Worm (Caenorhabditis elegans): Measurements from ENCODE around the gene srz-9.
A peak's percentile ranks its signal among the peaks of the same experiment; 100 is the strongest.

DNA sequence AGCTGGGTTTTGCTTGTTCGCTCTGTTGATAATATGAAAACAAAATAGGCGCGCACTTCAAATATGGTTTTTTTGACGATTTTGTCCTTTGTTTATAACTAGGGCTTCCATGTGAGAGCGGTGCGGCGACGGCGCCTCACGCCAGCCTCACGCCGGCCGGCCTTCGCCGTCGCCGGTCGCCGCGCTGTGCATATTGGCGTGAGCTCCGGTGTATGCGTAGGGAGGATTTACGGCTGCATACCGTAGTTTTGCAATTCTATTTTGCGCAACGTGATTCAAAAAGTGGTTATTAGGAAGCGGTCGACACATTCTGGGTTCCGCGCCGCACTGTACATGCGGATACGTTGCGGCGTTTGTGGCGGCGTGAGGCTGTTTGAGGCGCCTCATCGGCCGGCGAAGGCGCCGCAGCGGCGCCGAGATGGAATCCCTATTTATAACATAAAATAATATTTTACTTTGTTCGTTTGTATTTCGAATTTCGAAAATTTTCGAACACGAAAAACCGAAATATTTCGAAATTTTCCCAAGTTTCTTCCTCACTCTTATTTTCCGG lies 49.6 kb upstream of the srz-9 start:
- TF ChIP-seq med-1 (GFP tag; optimal IDR thresholded peaks at IDR 0.05; ENCODE audit: insufficient read depth) (no peak), klf-2 (GFP tag; conservative IDR thresholded peaks at IDR 0.05) (0 out of 2 replicates have a peak, but pooled peaks have one; percentile 43)

All from whole organism, midembryonic.